Fruit fly (Drosophila melanogaster): ENCODE data around the gene CG32568.

CG32568 gene

DNA sequence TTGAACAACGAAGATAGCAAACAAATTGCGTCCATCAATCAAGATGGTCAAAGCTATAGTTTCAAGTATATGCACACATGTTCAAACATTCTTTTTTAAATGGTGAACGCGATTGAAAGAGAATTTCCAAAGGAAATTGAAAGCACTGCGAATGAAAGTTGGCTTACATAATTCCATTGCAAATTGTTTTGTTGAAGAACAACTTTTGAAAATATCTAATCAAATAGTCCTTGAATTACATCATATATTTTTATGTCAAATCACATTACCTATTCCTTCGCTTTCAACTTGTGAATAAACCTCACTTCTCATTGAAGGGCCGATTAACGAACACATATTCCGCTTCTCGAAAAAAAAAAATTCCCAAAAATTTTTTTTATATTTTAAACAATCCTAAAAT lies at the start of gene CG32568:
CG32568 (plus strand) TSS at position 301 of the 400 bp plus-strand sequence.
- TF ChIP-seq noc (tag; optimal IDR thresholded peaks at IDR 0.05) = no peak

DNA sequence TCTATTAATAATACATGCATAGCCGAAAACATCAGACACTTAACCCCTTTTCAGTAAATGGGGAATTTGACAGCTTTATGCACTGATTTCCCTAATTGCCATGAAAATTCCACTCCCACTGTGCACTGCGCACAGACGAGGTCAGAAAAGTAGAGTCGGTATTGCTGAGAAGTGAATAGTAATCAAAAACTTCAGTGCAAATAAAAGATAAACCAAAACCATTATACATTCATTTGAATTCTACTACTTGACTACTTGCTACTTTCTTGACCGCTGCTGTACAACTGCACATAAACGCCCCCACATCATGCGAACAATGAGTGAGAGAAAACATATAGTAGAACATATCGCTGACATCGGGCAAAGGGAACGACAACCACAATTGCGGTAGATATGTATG lies 49.3 kb upstream of the CG32568 start:
- TF ChIP-seq noc (tag; optimal IDR thresholded peaks at IDR 0.05) = no peak

- peak; percentile 70 for TF ChIP-seq noc (tag; optimal IDR thresholded peaks at IDR 0.05)
Observed at dm6 chrX:16692325-16692724, 48.4 kb upstream of the CG32568 start.

DNA sequence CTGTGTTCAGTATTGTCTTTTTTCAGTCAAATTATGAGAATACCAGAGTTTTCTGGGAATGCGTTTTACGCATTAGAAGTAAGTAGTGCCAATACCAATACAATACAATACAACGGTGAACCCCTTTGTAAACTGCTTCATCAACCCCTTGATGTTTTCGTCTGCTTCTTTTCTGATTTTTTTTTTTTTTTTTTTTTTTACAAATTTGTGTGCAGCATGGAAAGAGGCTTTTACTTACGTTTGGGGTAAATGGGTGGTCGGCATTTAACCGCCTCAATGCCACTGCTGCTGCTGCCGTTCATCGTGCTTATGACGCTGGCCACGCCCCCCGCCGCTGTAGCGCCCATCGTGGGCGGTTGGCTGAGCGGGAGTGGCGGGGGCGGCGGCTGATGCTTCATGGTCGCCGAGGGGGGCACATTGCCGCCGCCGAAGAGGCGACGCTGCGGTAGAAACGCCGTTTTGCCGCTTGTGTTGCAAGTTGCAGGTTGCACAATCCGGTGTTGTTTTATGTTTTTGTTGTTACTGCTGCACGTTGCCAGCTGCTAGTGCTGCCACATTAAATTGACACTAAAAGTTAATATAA lies 46.8 kb upstream of the CG32568 start:
- no peak for TF ChIP-seq noc (tag; optimal IDR thresholded peaks at IDR 0.05)

dm6 chrX:16694477-16694876 lies 46.2 kb upstream of the CG32568 start:
- TF ChIP-seq noc (tag; optimal IDR thresholded peaks at IDR 0.05) = no peak

dm6 chrX:16694959-16695358 lies 45.7 kb upstream of the CG32568 start, which contains the start of gene Septin4:
Septin4 (minus strand) TSS chrX:16695173.
- TF ChIP-seq noc (tag; optimal IDR thresholded peaks at IDR 0.05) = no peak

dm6 chrX:16695658-16696181 lies 45.0 kb upstream of the CG32568 start, which contains the start of gene CG4678:
CG4678 (plus strand) TSS chrX:16696131.
- no peak for TF ChIP-seq noc (tag; optimal IDR thresholded peaks at IDR 0.05)

DNA sequence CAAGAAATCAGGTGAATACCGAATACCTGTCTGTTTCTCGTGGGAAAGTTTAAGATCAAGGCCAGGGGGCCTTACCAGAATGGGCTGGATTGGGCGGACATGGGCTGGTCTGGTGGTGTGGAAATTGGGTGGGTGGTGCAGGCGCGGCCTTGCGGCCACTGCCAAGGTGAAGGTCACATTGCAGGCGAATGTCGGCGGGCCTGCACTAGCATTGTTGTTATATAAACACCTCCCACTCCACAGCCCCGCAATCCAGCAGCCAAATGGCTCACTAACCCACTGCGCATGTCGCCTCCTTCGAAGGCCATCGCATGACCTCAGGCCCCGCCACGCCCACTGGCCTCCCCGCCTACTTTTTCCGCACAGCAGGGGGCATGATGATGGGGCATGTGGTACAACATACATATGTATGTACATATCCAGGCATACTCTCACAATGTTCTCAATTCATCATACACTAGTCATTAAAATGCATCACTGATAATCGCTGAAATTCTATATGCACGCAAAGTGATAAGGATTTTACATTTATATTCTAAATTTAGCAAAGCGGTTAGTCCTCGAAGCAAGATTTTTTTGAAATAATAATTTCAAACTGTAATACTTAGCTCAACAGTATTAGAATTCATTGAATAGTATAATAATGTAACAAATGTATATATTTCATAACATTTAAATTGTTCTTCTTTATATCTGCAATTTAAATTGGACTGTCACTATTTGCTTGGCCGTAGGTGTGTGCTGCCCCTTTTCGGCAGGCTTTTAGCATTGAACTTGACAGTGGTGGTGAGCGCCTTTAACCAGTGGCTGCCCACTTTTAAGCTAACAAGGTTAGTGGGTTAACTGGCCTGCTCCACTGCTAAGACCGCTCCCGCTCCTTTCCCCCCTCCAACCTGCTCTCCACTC lies 43.8 kb upstream of the CG32568 start:
- TF ChIP-seq noc (tag; optimal IDR thresholded peaks at IDR 0.05) = no peak

- TF ChIP-seq noc (tag; optimal IDR thresholded peaks at IDR 0.05) = no peak
Observed at dm6 chrX:16697882-16698571, 42.7 kb upstream of the CG32568 start.

dm6 chrX:16700070-16700469 lies 40.6 kb upstream of the CG32568 start, which contains the start of gene CG9676:
CG9676 (minus strand) TSS chrX:16700170.
- no peak for TF ChIP-seq noc (tag; optimal IDR thresholded peaks at IDR 0.05)

DNA sequence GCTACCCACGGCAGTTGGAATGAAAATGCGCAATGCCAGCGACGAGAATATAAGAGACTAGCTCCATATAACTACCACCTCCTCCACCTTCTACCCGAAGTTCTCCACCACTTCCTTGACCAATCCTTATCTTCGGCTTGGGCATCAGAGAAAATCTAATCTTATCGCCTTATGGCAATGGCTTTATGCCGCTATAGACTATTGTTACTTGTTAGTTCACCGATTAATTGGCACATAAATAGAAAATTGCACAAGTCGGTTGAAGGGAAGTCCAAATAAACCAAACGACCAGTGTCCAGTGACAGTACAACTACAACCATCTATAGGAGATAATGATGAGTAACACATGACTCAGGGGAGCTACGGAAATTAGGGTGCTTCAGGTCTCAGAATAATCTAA lies 38.8 kb upstream of the CG32568 start, which contains the start of gene sphe:
sphe (minus strand) TSS at position 32 of the 400 bp plus-strand sequence.
- peak; percentile 8 for TF ChIP-seq noc (tag; optimal IDR thresholded peaks at IDR 0.05)

dm6 chrX:16703747-16704146 lies 37.0 kb upstream of the CG32568 start, which contains the start of the genes CG9673 and CG4653:
CG9673 (minus strand) TSS chrX:16703884.
CG4653 (plus strand) TSS chrX:16704081.
- peak; percentile 7 for TF ChIP-seq noc (tag; optimal IDR thresholded peaks at IDR 0.05)

- no peak for TF ChIP-seq noc (tag; optimal IDR thresholded peaks at IDR 0.05)
Observed at dm6 chrX:16706774-16707173, 33.9 kb upstream of the CG32568 start, which contains the start of gene CG9672. CG9672 (minus strand) TSS chrX:16706874.

DNA sequence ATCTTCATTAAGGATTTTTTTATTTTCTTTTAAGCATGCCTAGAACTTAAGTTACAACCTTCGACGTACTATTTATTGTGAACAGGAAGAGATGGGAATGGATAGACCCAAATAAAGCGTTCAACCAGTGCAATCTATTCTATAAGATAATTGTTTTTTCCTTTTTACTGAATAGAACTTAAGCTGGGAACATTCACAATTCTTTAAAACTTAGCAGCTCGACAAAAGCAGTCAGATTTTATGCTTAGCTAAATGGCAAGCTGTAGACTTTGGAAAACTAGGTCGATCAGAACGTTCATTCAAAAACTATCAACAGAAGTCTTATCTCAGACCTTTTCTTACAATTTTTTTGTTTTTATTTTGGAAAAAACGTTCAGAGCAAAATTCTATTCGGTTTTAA lies 29.7 kb upstream of the CG32568 start, which contains the start of gene CG13008:
CG13008 (plus strand) TSS at position 301 of the 400 bp plus-strand sequence.
- no peak for TF ChIP-seq noc (tag; optimal IDR thresholded peaks at IDR 0.05)

dm6 chrX:16716649-16717048 lies 24.1 kb upstream of the CG32568 start:
- TF ChIP-seq noc (tag; optimal IDR thresholded peaks at IDR 0.05) = no peak
